Worm (Caenorhabditis elegans) whole organism, L1 larva: ENCODE results near the gene plrg-1.

ENCODE experiments used
- C16A3.4 ChIP-seq: fragments of 150-350 bp; optimal IDR thresholded peaks from 2 replicates; lab custom pipeline; 2014; ENCODE audit warnings: missing biosample characterization, missing genetic modification characterization
- C34B4.2 ChIP-seq: sonication (generic microtip); optimal IDR thresholded peaks from 2 replicates; lab custom pipeline; 2017; ENCODE audit warnings: mild to moderate bottlenecking, missing genetic modification characterization, missing compliant biosample characterization
- F16B12.6 ChIP-seq: fragments of 150-350 bp; optimal IDR thresholded peaks from 2 replicates; lab custom pipeline; 2014; ENCODE audit warnings: missing biosample characterization, missing genetic modification characterization
- aly-2 ChIP-seq: fragments of 150-350 bp; optimal IDR thresholded peaks from 2 replicates; lab custom pipeline; 2014; ENCODE audit warnings: missing biosample characterization, missing genetic modification characterization
- ama-1 ChIP-seq: fragments of 150-350 bp; optimal IDR thresholded peaks from 2 replicates; lab custom pipeline; 2014
- ceh-63 ChIP-seq: fragments of 200-800 bp; sonication (Bioruptor generic); optimal IDR thresholded peaks from 2 replicates; lab custom pipeline; 2018; ENCODE audit warnings: mild to moderate bottlenecking, missing genetic modification characterization, missing compliant biosample characterization
- ceh-82 ChIP-seq, 3 experiments: fragments of 150-350 bp in 1 of 3; sonication (generic microtip) in 2 of 3; optimal IDR thresholded peaks; 2 replicates each; lab custom pipeline; 2014 to 2017; ENCODE audit warnings: missing biosample characterization in 3 of 3, missing genetic modification characterization in 3 of 3
- ceh-90 ChIP-seq: sonication (generic microtip); optimal IDR thresholded peaks from 2 replicates; lab custom pipeline; 2016; ENCODE audit warnings: missing genetic modification characterization, missing compliant biosample characterization
- ces-1 ChIP-seq: fragments of 150-350 bp; optimal IDR thresholded peaks from 2 replicates; lab custom pipeline; 2014; ENCODE audit warnings: missing biosample characterization, missing genetic modification reagents, missing genetic modification characterization
- dpl-1 ChIP-seq, 3 experiments: fragments of 150-350 bp in 2 of 3; sonication (generic microtip) in 1 of 3; optimal IDR thresholded peaks; 2 replicates each; lab custom pipeline; 2014 to 2017; ENCODE audit warnings: missing biosample characterization in 3 of 3, missing genetic modification characterization in 3 of 3, missing genetic modification reagents in 3 of 3
- elt-2 ChIP-seq: sonication (generic microtip); optimal IDR thresholded peaks from 2 replicates; lab custom pipeline; 2016; ENCODE audit warnings: missing genetic modification characterization, mild to moderate bottlenecking, inconsistent platforms, missing compliant biosample characterization, missing genetic modification reagents
- hlh-17 ChIP-seq: fragments of 200-800 bp; sonication (Bioruptor generic); optimal IDR thresholded peaks from 2 replicates; lab custom pipeline; 2018; ENCODE audit warnings: missing genetic modification characterization, mild to moderate bottlenecking, missing compliant biosample characterization, moderate library complexity, borderline replicate concordance
- jun-1 ChIP-seq: fragments of 150-350 bp; optimal IDR thresholded peaks from 2 replicates; lab custom pipeline; 2014; ENCODE audit warnings: missing biosample characterization, missing genetic modification reagents, missing genetic modification characterization
- lin-13 ChIP-seq: fragments of 150-350 bp; optimal IDR thresholded peaks from 2 replicates; lab custom pipeline; 2014; ENCODE audit warnings: missing biosample characterization, missing genetic modification reagents, missing genetic modification characterization
- lin-14 ChIP-seq: fragments of 200-800 bp; sonication (Bioruptor generic); optimal IDR thresholded peaks from 2 replicates; lab custom pipeline; 2018; ENCODE audit warnings: mild to moderate bottlenecking, missing genetic modification characterization, moderate library complexity, missing compliant biosample characterization
- lin-15B ChIP-seq: fragments of 150-350 bp; sonication (generic microtip); optimal IDR thresholded peaks from 3 replicates; lab custom pipeline; 2014; ENCODE audit warnings: missing biosample characterization, missing genetic modification characterization
- lin-39 ChIP-seq: fragments of 150-350 bp; optimal IDR thresholded peaks from 2 replicates; lab custom pipeline; 2014; ENCODE audit warnings: missing biosample characterization, missing genetic modification reagents, missing genetic modification characterization
- mab-9 ChIP-seq: fragments of 200-800 bp; sonication (Bioruptor generic); IDR thresholded peaks from 2 replicates; pipeline ENCODE4 v1.3.6; 2022; ENCODE audit warnings: missing genetic modification reagents, missing genetic modification characterization, missing compliant biosample characterization
- mef-2 ChIP-seq: fragments of 150-350 bp; optimal IDR thresholded peaks from 2 replicates; lab custom pipeline; 2014; ENCODE audit warnings: missing biosample characterization, missing genetic modification characterization
- nhr-11 ChIP-seq: fragments of 150-350 bp; optimal IDR thresholded peaks from 2 replicates; lab custom pipeline; 2014; ENCODE audit warnings: missing biosample characterization, missing genetic modification characterization
- nhr-19 ChIP-seq: fragments of 200-800 bp; sonication (Bioruptor generic); conservative IDR thresholded peaks from 2 replicates; pipeline ENCODE4 v1.3.6; 2022; ENCODE audit warnings: missing genetic modification characterization, missing compliant biosample characterization
- nhr-237 ChIP-seq: fragments of 150-350 bp; optimal IDR thresholded peaks from 2 replicates; lab custom pipeline; 2014; ENCODE audit warnings: missing biosample characterization, missing genetic modification characterization
- nhr-28 ChIP-seq: fragments of 150-350 bp; optimal IDR thresholded peaks from 2 replicates; lab custom pipeline; 2014; ENCODE audit warnings: missing biosample characterization, missing genetic modification characterization
- nhr-71 ChIP-seq: sonication (generic microtip); optimal IDR thresholded peaks from 2 replicates; lab custom pipeline; 2016; ENCODE audit warnings: mild to moderate bottlenecking, missing genetic modification characterization, moderate library complexity, missing compliant biosample characterization
- nhr-76 ChIP-seq: sonication (generic microtip); optimal IDR thresholded peaks from 2 replicates; lab custom pipeline; 2017; ENCODE audit warnings: missing biosample characterization, missing genetic modification characterization
- nhr-84 ChIP-seq: sonication (generic microtip); optimal IDR thresholded peaks from 2 replicates; lab custom pipeline; 2017; ENCODE audit warnings: missing biosample characterization, missing genetic modification characterization
- nhr-85 ChIP-seq: sonication (generic microtip); peaks from one replicate; lab custom pipeline; 2016; ENCODE audit warnings: missing genetic modification characterization, inconsistent platforms, missing compliant biosample characterization
- pax-3 ChIP-seq: fragments of 200-800 bp; sonication (Bioruptor generic); optimal IDR thresholded peaks from 2 replicates; lab custom pipeline; 2018; ENCODE audit warnings: mild to moderate bottlenecking, missing genetic modification characterization, moderate library complexity, missing compliant biosample characterization
- skn-1 ChIP-seq: fragments of 150-350 bp; optimal IDR thresholded peaks from 2 replicates; lab custom pipeline; 2014; ENCODE audit warnings: missing biosample characterization, missing genetic modification characterization
- sup-37 ChIP-seq: fragments of 200-800 bp; sonication (Bioruptor generic); optimal IDR thresholded peaks from 2 replicates; lab custom pipeline; 2018; ENCODE audit warnings: mild to moderate bottlenecking, missing genetic modification characterization, missing compliant biosample characterization
- zip-4 ChIP-seq: fragments of 200-800 bp; sonication (Bioruptor generic); optimal IDR thresholded peaks from 2 replicates; lab custom pipeline; 2018; ENCODE audit warnings: mild to moderate bottlenecking, missing genetic modification characterization, moderate library complexity, missing compliant biosample characterization
- ztf-4 ChIP-seq: fragments of 150-350 bp; optimal IDR thresholded peaks from 2 replicates; lab custom pipeline; 2014; ENCODE audit warnings: missing biosample characterization, missing genetic modification characterization

The plrg-1 gene

ce11 chrV:10792775-10793174 lies 14.9 kb downstream of the plrg-1 start, which contains the start of gene D1054.10:
Gene D1054.10 (minus strand): TSS chrV:10792875.
- TF ChIP-seq mef-2 (tag; lab: Kevin White, UChicago): no peak

- TF ChIP-seq nhr-19 (GFP tag; lab: Robert Waterston, UW) (no peak), lin-15B (tag; lab: Kevin White, UChicago) (no peak), nhr-76 (tag; lab: Kevin White, UChicago) (no peak), nhr-28 (no peak), ceh-82 (tag; optimal IDR thresholded peaks at IDR 0.05; lab: Kevin White, UChicago) (no peak), lin-14 (GFP tag; lab: Kevin White, UChicago) (no peak), ceh-63 (no peak), ces-1 (GFP tag; lab: Kevin White, UChicago) (no peak), nhr-84 (no peak), jun-1 (tag; lab: Kevin White, UChicago) (no peak)
Measured at ce11 chrV:10790921-10791320, 16.8 kb downstream of the plrg-1 start, which contains the start of gene D1054.9. Gene D1054.9 (minus strand): TSS chrV:10791057.

- no peak for TF ChIP-seq lin-13 (GFP tag; lab: Kevin White, UChicago)
- no peak for TF ChIP-seq C34B4.2 (tag; lab: Kevin White, UChicago)
- TF ChIP-seq ces-1 (GFP tag; lab: Kevin White, UChicago): no peak
- no peak for TF ChIP-seq dpl-1 (GFP tag; optimal IDR thresholded peaks at IDR 0.05; lab: Kevin White, UChicago)
- no peak for TF ChIP-seq nhr-71 (tag; lab: Kevin White, UChicago)
- TF ChIP-seq lin-39 (tag; lab: Kevin White, UChicago): no peak
- TF ChIP-seq pax-3 (tag; lab: Kevin White, UChicago): no peak
Measured at ce11 chrV:10784011-10784410, 23.7 kb downstream of the plrg-1 start, which contains the start of gene D1054.8. Gene D1054.8 (plus strand): TSS chrV:10784311.

- TF ChIP-seq elt-2 (tag; lab: Kevin White, UChicago) (peak; percentile 94), jun-1 (tag; lab: Kevin White, UChicago) (peak; percentile 30), C34B4.2 (tag; lab: Kevin White, UChicago) (no peak)
Measured at ce11 chrV:10776528-10777055, 31.1 kb downstream of the plrg-1 start, which contains the start of gene D1054.5. Gene D1054.5 (minus strand): TSS chrV:10776578.

ce11 chrV:10773216-10773615 lies 34.5 kb downstream of the plrg-1 start:
- TF ChIP-seq nhr-85 (tag; lab: Kevin White, UChicago) (peak; percentile 19), mab-9 (GFP tag; lab: Robert Waterston, UW) (no peak), nhr-11 (tag; lab: Kevin White, UChicago) (no peak)

ce11 chrV:10771390-10771789 lies 36.3 kb downstream of the plrg-1 start, which contains the start of gene D1054.3:
Gene D1054.3 (plus strand): TSS chrV:10771451.
- TF ChIP-seq lin-13 (GFP tag; lab: Kevin White, UChicago) (no peak), F16B12.6 (tag; lab: Kevin White, UChicago) (no peak), sup-37 (GFP tag; lab: Kevin White, UChicago) (no peak), C16A3.4 (tag; lab: Kevin White, UChicago) (no peak), mab-9 (GFP tag; lab: Robert Waterston, UW) (no peak), skn-1 (tag; lab: Kevin White, UChicago) (no peak), zip-4 (no peak), hlh-17 (GFP tag; lab: Kevin White, UChicago) (no peak), ztf-4 (no peak), aly-2 (tag; lab: Kevin White, UChicago) (no peak), ama-1 (no peak), nhr-237 (tag; lab: Kevin White, UChicago) (no peak), ceh-90 (tag; lab: Kevin White, UChicago) (no peak), lin-39 (tag; lab: Kevin White, UChicago) (no peak)
- TF ChIP-seq, all 84 proteins: peak for 0
